Worm (Caenorhabditis elegans): ENCODE data around the gene C06B8.3.
A peak's percentile ranks its signal among the peaks of the same experiment; 100 is the strongest.

The C06B8.3 gene

DNA sequence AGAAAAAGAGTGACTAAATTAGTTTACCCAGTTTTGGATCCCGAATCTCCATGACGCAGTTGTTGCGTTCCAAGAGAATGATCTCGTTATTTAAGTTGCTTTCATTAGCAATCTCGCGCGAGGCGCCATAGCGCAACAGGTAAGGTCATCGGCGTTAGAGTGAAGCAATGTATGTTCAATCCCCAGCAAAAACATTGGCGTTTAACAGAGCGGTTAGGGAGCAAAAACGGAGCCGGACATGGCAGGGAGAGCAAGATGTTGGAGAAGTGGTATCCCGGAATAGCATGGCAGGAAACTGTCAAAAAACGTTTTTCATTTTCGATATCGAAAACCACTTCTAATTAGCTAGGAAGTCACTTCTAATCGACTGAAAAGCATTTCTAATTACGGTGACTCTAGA is 30.1 kb downstream of the C06B8.3 start (continued):
- TF ChIP-seq ZK337.2 (GFP tag; IDR thresholded peaks at IDR 0.05) = no peak
- TF ChIP-seq ceh-62 (tag; optimal IDR thresholded peaks at IDR 0.05) = no peak
- TF ChIP-seq lin-13 (GFP tag; optimal IDR thresholded peaks at IDR 0.05) = no peak
- TF ChIP-seq daf-19 (GFP tag; conservative IDR thresholded peaks at IDR 0.05) = peak; percentile 69; the same call in 1 of the 2 replicates
- TF ChIP-seq T20F7.1 (GFP tag; optimal IDR thresholded peaks at IDR 0.05) = no peak
- TF ChIP-seq arid-1 (GFP tag; conservative IDR thresholded peaks at IDR 0.05) = peak; percentile 75; the same call in 1 of the 2 replicates
- no peak for TF ChIP-seq unc-39 (tag; optimal IDR thresholded peaks at IDR 0.05)
- peak in 1 of 2 experiments; percentile 65; a peak in 1 of 4 replicates for TF ChIP-seq madf-5 (GFP tag; IDR thresholded peaks at IDR 0.05)
- TF ChIP-seq fkh-10 (GFP tag; optimal IDR thresholded peaks at IDR 0.05) = no peak
- no peak for TF ChIP-seq lsy-2 (tag; optimal IDR thresholded peaks at IDR 0.05)
- TF ChIP-seq nhr-237 (tag; optimal IDR thresholded peaks at IDR 0.05) = no peak
- TF ChIP-seq mdt-29 (GFP tag; IDR thresholded peaks at IDR 0.05) = peak; percentile 26; the same call in 1 of the 2 replicates
- peak in 1 of 2 experiments; percentile 37 for TF ChIP-seq daf-16 (GFP tag; optimal IDR thresholded peaks at IDR 0.05)
- TF ChIP-seq daf-16 (tag; optimal IDR thresholded peaks at IDR 0.05) = no peak
- TF ChIP-seq nhr-41 (GFP tag; IDR thresholded peaks at IDR 0.05) = no peak
- no peak for TF ChIP-seq ces-1 (GFP tag; optimal IDR thresholded peaks at IDR 0.05)
- no peak for TF ChIP-seq mep-1 (tag; optimal IDR thresholded peaks at IDR 0.05)
- no peak for TF ChIP-seq cey-2 (tag; optimal IDR thresholded peaks at IDR 0.05; ENCODE audit: borderline replicate concordance, insufficient read depth)
- TF ChIP-seq dmd-8 (GFP tag; IDR thresholded peaks at IDR 0.05) = peak; percentile 87

DNA sequence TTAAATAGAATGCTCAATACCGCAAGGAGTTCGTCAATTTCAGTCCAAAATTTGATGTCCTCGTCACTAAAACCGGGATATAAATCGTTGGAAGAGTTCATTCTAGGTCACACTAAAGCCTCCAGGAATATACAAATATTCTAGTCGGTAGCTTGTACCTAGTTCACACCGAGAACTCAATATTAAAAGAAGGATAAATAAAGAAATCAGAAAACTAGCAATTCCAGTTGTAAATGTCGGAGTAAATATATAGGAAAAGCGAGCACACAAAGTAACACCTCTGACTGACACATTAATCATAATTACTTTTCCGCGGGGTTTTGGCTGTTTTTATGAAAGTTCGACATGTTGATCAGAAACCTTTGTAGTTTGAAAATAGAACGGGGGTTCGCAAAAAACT is 33.0 kb downstream of the C06B8.3 start, which contains the start of gene srw-33:
Gene srw-33, minus strand, starts transcription at position 101 of the 400 bp plus-strand sequence.
- TF ChIP-seq ces-1 (GFP tag; optimal IDR thresholded peaks at IDR 0.05) (no peak), zfp-3 (GFP tag; conservative IDR thresholded peaks at IDR 0.05) (no peak), fos-1 (tag; optimal IDR thresholded peaks at IDR 0.05) (no peak), set-16 (GFP tag; IDR thresholded peaks at IDR 0.05) (no peak), Y5F2A.4 (GFP tag; optimal IDR thresholded peaks at IDR 0.05) (no peak), vab-7 (GFP tag; IDR thresholded peaks at IDR 0.05) (no peak), madf-5 (GFP tag; IDR thresholded peaks at IDR 0.05) (no peak), hmg-1.1 (GFP tag; IDR thresholded peaks at IDR 0.05) (no peak), egl-27 (tag; optimal IDR thresholded peaks at IDR 0.05) (no peak), egl-43 (GFP tag; IDR thresholded peaks at IDR 0.05) (no peak), dmd-9 (GFP tag; IDR thresholded peaks at IDR 0.05) (no peak), ama-1 (optimal IDR thresholded peaks at IDR 0.05) (no peak), nhr-48 (tag; optimal IDR thresholded peaks at IDR 0.05) (no peak), ctbp-1 (GFP tag; IDR thresholded peaks at IDR 0.05) (no peak), fkh-10 (GFP tag; optimal IDR thresholded peaks at IDR 0.05) (no peak), ceh-82 (tag; optimal IDR thresholded peaks at IDR 0.05) (no peak)

DNA sequence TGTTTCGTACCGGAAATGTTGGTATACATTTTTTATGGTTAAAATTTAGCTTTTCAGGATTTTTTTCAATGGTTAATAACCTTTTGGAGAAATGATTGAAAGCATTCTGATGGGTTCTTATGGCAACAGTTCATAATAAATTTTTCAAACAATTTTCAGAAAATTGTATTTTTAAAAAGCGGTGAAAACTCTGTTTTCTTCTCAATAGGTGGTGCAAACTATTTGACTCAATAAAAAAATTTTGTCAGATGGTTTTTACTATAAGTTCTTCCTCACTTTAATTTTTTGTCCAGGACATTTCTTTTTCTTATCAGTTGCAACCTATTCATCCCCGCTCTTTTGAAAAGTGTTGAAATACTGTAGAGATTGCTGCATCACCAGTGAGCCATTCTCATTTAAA is 35.6 kb downstream of the C06B8.3 start, which contains the start of gene T26H5.14:
Gene T26H5.14, plus strand, starts transcription at position 301 of the 400 bp plus-strand sequence.
- TF ChIP-seq attf-4 (tag; optimal IDR thresholded peaks at IDR 0.05) (no peak), pha-4 (GFP tag; IDR thresholded peaks at IDR 0.05) (no peak), pha-4 (tag; optimal IDR thresholded peaks at IDR 0.05) (no peak), fkh-10 (GFP tag; optimal IDR thresholded peaks at IDR 0.05) (no peak), Y48G9A.11 (GFP tag; IDR thresholded peaks at IDR 0.05) (no peak), duxl-1 (tag; optimal IDR thresholded peaks at IDR 0.05; ENCODE audit: poor library complexity) (no peak), F49E8.2 (tag; optimal IDR thresholded peaks at IDR 0.05; ENCODE audit: borderline replicate concordance) (no peak), zfp-3 (GFP tag; conservative IDR thresholded peaks at IDR 0.05) (no peak), ceh-82 (tag; optimal IDR thresholded peaks at IDR 0.05) (no peak), nhr-102 (tag; optimal IDR thresholded peaks at IDR 0.05) (no peak), ceh-44 (GFP tag; IDR thresholded peaks at IDR 0.05) (no peak), nhr-6 (tag; optimal IDR thresholded peaks at IDR 0.05) (no peak), F37D6.2 (tag; optimal IDR thresholded peaks at IDR 0.05) (no peak), R02D3.7 (tag; optimal IDR thresholded peaks at IDR 0.05) (no peak), rbr-2 (tag; optimal IDR thresholded peaks at IDR 0.05) (no peak), nhr-25 (tag; optimal IDR thresholded peaks at IDR 0.05; ENCODE audit: borderline replicate concordance, insufficient read depth) (no peak), ceh-20 (GFP tag; IDR thresholded peaks at IDR 0.05) (no peak), Y75B8A.6 (GFP tag; IDR thresholded peaks at IDR 0.05) (no peak)
